Worm (Caenorhabditis elegans): ENCODE data around the gene thn-5.

ce11 chrIV:5200813-5201212 lies 29.8 kb upstream of the thn-5 start:
- TF ChIP-seq unc-62 (GFP tag; optimal IDR thresholded peaks at IDR 0.05) (no peak), pha-4 (tag; optimal IDR thresholded peaks at IDR 0.05) (no peak), ces-1 (GFP tag; optimal IDR thresholded peaks at IDR 0.05) (no peak), snpc-4 (tag; optimal IDR thresholded peaks at IDR 0.05) (no peak), mep-1 (tag; optimal IDR thresholded peaks at IDR 0.05) (no peak), nhr-28 (tag; optimal IDR thresholded peaks at IDR 0.05) (no peak), nhr-237 (tag; optimal IDR thresholded peaks at IDR 0.05) (no peak)
